Fruit fly (Drosophila melanogaster): ENCODE results near the gene tna.

The tna gene

dm6 chr3L:10810539-10811443 lies 24.5 kb upstream of the tna start (continued):
- peak; percentile 70 for TF ChIP-seq ATbp (GFP tag; optimal IDR thresholded peaks at IDR 0.05)
- no peak for TF ChIP-seq CG4282 (GFP tag; optimal IDR thresholded peaks at IDR 0.05)
- peak; percentile 75 for TF ChIP-seq vvl (GFP tag; IDR thresholded peaks at IDR 0.05)
- TF ChIP-seq klu (GFP tag; IDR thresholded peaks at IDR 0.05), result peak; percentile 48; the same call in 1 of the 2 replicates
- peak; percentile 66 for TF ChIP-seq Sox100B (GFP tag; optimal IDR thresholded peaks at IDR 0.05)
- no peak for TF ChIP-seq gt (GFP tag; IDR thresholded peaks at IDR 0.05)
- peak; percentile 3 for TF ChIP-seq CG15601 (tag; optimal IDR thresholded peaks at IDR 0.05)
- TF ChIP-seq sqz (GFP tag; optimal IDR thresholded peaks at IDR 0.05), result no peak
- peak; percentile 32 for TF ChIP-seq Bdp1 (GFP tag; optimal IDR thresholded peaks at IDR 0.05)
- peak; percentile 39 for TF ChIP-seq gsb-n (tag; optimal IDR thresholded peaks at IDR 0.05)
- no peak for TF ChIP-seq jumu (GFP tag; optimal IDR thresholded peaks at IDR 0.05)
- peak; percentile 53 for TF ChIP-seq kay (GFP tag; optimal IDR thresholded peaks at IDR 0.05)
- no peak for TF ChIP-seq disco-r (GFP tag; optimal IDR thresholded peaks at IDR 0.05)
- TF ChIP-seq z (GFP tag; IDR thresholded peaks at IDR 0.05), result no peak
- TF ChIP-seq Stat92E (GFP tag; optimal IDR thresholded peaks at IDR 0.05), result no peak
- TF ChIP-seq CG30403 (GFP tag; optimal IDR thresholded peaks at IDR 0.05), result peak; percentile 79
- TF ChIP-seq Lim3 (GFP tag; IDR thresholded peaks at IDR 0.05), result no peak
- peak; percentile 57 for TF ChIP-seq Fer2 (tag; optimal IDR thresholded peaks at IDR 0.05)
- no peak for TF ChIP-seq aop (GFP tag; IDR thresholded peaks at IDR 0.05)
- TF ChIP-seq CG6854 (GFP tag; optimal IDR thresholded peaks at IDR 0.05), result peak; percentile 74
- TF ChIP-seq fru (optimal IDR thresholded peaks at IDR 0.05), result peak; percentile 29
- peak; percentile 77 for TF ChIP-seq Ptx1 (GFP tag; IDR thresholded peaks at IDR 0.05)
- no peak for TF ChIP-seq D (optimal IDR thresholded peaks at IDR 0.05)
- peak; percentile 63 for TF ChIP-seq D (GFP tag; optimal IDR thresholded peaks at IDR 0.05)
- TF ChIP-seq Opbp (GFP tag; IDR thresholded peaks at IDR 0.05; ENCODE audit: partially characterized antibody), result no peak
- TF ChIP-seq gro (GFP tag; optimal IDR thresholded peaks at IDR 0.05), result no peak
- TF ChIP-seq CG7745 (tag; optimal IDR thresholded peaks at IDR 0.05), result no peak
- TF ChIP-seq CG8089 (GFP tag; optimal IDR thresholded peaks at IDR 0.05), result no peak
- TF ChIP-seq Fer1 (GFP tag; optimal IDR thresholded peaks at IDR 0.05), result peak; percentile 88
- peak; percentile 78 for TF ChIP-seq unpg (GFP tag; optimal IDR thresholded peaks at IDR 0.05)
- TF ChIP-seq CG4820 (GFP tag; optimal IDR thresholded peaks at IDR 0.05), result peak; percentile 65
- no peak for TF ChIP-seq CG17186 (GFP tag; optimal IDR thresholded peaks at IDR 0.05)
- TF ChIP-seq CG11247 (GFP tag; IDR thresholded peaks at IDR 0.05), result peak; percentile 55; the same call in 1 of the 2 replicates
- peak; percentile 62 for TF ChIP-seq CG3407 (GFP tag; optimal IDR thresholded peaks at IDR 0.05)
- TF ChIP-seq ftz-f1 (GFP tag; optimal IDR thresholded peaks at IDR 0.05), result no peak
- peak; percentile 45; the same call in 1 of the 2 replicates for TF ChIP-seq wor (GFP tag; IDR thresholded peaks at IDR 0.05)
- TF ChIP-seq CG7963 (GFP tag; IDR thresholded peaks at IDR 0.05; ENCODE audit: partially characterized antibody), result no peak

- no peak for TF ChIP-seq CG15601 (tag; optimal IDR thresholded peaks at IDR 0.05)
- no peak for TF ChIP-seq Bgb (GFP tag; IDR thresholded peaks at IDR 0.05; ENCODE audit: partially characterized antibody)
- no peak for TF ChIP-seq CG33213 (GFP tag; optimal IDR thresholded peaks at IDR 0.05)
- TF ChIP-seq Tbp (GFP tag; optimal IDR thresholded peaks at IDR 0.05), result no peak
- TF ChIP-seq MESR4 (GFP tag; optimal IDR thresholded peaks at IDR 0.05), result no peak
- TF ChIP-seq Ets97D (GFP tag; optimal IDR thresholded peaks at IDR 0.05), result no peak
- TF ChIP-seq CG10959 (GFP tag; IDR thresholded peaks at IDR 0.05), result no peak
- TF ChIP-seq emc (GFP tag; optimal IDR thresholded peaks at IDR 0.05), result no peak
- no peak for TF ChIP-seq ftz-f1 (GFP tag; optimal IDR thresholded peaks at IDR 0.05)
- TF ChIP-seq usp (GFP tag; optimal IDR thresholded peaks at IDR 0.05), result no peak
- peak; percentile 17 for TF ChIP-seq kni (GFP tag; optimal IDR thresholded peaks at IDR 0.05)
- no peak for TF ChIP-seq mirr (GFP tag; optimal IDR thresholded peaks at IDR 0.05)
- TF ChIP-seq CG31224 (GFP tag; IDR thresholded peaks at IDR 0.05), result peak; percentile 98
- no peak for TF ChIP-seq CG14710 (tag; optimal IDR thresholded peaks at IDR 0.05)
- TF ChIP-seq CG9876 (GFP tag; optimal IDR thresholded peaks at IDR 0.05), result no peak
- no peak for TF ChIP-seq luna (GFP tag; optimal IDR thresholded peaks at IDR 0.05)
- no peak for TF ChIP-seq CG14014 (GFP tag; IDR thresholded peaks at IDR 0.05)
These were observed 23.4 kb upstream of the tna start for dm6 chr3L:10811881-10812280.

Measured in whole organism, embryonic.